Fruit fly (Drosophila melanogaster): ENCODE results near the gene if.

dm6 chrX:16829439-16830028 is 46.3 kb upstream of the if start:
- TF ChIP-seq Rel (GFP tag; optimal IDR thresholded peaks at IDR 0.05): no peak
- TF ChIP-seq Rel (tag; optimal IDR thresholded peaks at IDR 0.05): peak; percentile 77
- no peak for TF ChIP-seq Hr78 (GFP tag; optimal IDR thresholded peaks at IDR 0.05)
- no peak for TF ChIP-seq br (GFP tag; optimal IDR thresholded peaks at IDR 0.05)
- no peak for TF ChIP-seq Dfd (GFP tag; optimal IDR thresholded peaks at IDR 0.05)
- TF ChIP-seq Vsx2 (GFP tag; optimal IDR thresholded peaks at IDR 0.05; ENCODE audit: partially characterized antibody): no peak
- TF ChIP-seq h (GFP tag; optimal IDR thresholded peaks at IDR 0.05): no peak

All from whole organism, wandering third instar larva.